Worm (Caenorhabditis elegans) whole organism, late embryonic: ENCODE measurements around the gene fut-4.

Experiments used
- C08G9.2 ChIP-seq: sonication (generic microtip); optimal IDR thresholded peaks from 2 replicates; lab custom pipeline; 2016; ENCODE audit warnings: mild to moderate bottlenecking, missing genetic modification characterization, moderate library complexity, missing compliant biosample characterization
- C38D4.7 ChIP-seq: fragments of 200-800 bp; sonication (Bioruptor generic); optimal IDR thresholded peaks from 2 replicates; lab custom pipeline; 2018; ENCODE audit warnings: mild to moderate bottlenecking, missing genetic modification characterization, moderate library complexity, missing compliant biosample characterization
- K02D7.2 ChIP-seq: sonication (generic microtip); optimal IDR thresholded peaks from 2 replicates; lab custom pipeline; 2017; ENCODE audit warnings: mild to moderate bottlenecking, missing genetic modification characterization, missing compliant biosample characterization
- K09A11.1 ChIP-seq: sonication (generic microtip); optimal IDR thresholded peaks from 2 replicates; lab custom pipeline; 2017; ENCODE audit warnings: antibody characterized with exemption, mild to moderate bottlenecking, missing genetic modification characterization, missing compliant biosample characterization; ENCODE audit not compliant: insufficient read depth
- ceh-14 ChIP-seq: sonication (generic microtip); optimal IDR thresholded peaks from 2 replicates; lab custom pipeline; 2016; ENCODE audit warnings: missing genotype, missing genetic modification characterization, missing compliant biosample characterization
- ceh-2 ChIP-seq: sonication (generic microtip); optimal IDR thresholded peaks from 2 replicates; lab custom pipeline; 2016; ENCODE audit warnings: missing genotype, missing genetic modification characterization, missing compliant biosample characterization
- ceh-24 ChIP-seq: sonication (generic microtip); optimal IDR thresholded peaks from 2 replicates; lab custom pipeline; 2016; ENCODE audit warnings: mild to moderate bottlenecking, missing genetic modification characterization, missing compliant biosample characterization
- ceh-31 ChIP-seq: sonication (generic microtip); optimal IDR thresholded peaks from 2 replicates; lab custom pipeline; 2016; ENCODE audit warnings: missing genetic modification characterization, missing compliant biosample characterization
- ceh-45 ChIP-seq: fragments of 200-800 bp; sonication (Bioruptor generic); IDR thresholded peaks from 2 replicates; pipeline ENCODE4 v1.3.6; 2022; ENCODE audit warnings: missing genetic modification reagents, missing genetic modification characterization, missing compliant biosample characterization
- ceh-9 ChIP-seq: sonication (generic microtip); optimal IDR thresholded peaks from 2 replicates; lab custom pipeline; 2016; ENCODE audit warnings: mild to moderate bottlenecking, missing genetic modification characterization, inconsistent platforms, missing compliant biosample characterization
- che-1 ChIP-seq: sonication (generic microtip); optimal IDR thresholded peaks from 2 replicates; lab custom pipeline; 2016; ENCODE audit warnings: mild to moderate bottlenecking, missing genetic modification characterization, missing compliant biosample characterization
- dmd-4 ChIP-seq: sonication (generic microtip); optimal IDR thresholded peaks from 2 replicates; lab custom pipeline; 2016; ENCODE audit warnings: borderline replicate concordance, missing genetic modification characterization, missing compliant biosample characterization
- dve-1 ChIP-seq: sonication (generic microtip); optimal IDR thresholded peaks from 2 replicates; lab custom pipeline; 2017; ENCODE audit warnings: antibody characterized with exemption, mild to moderate bottlenecking, missing genetic modification characterization, missing compliant biosample characterization
- elt-2 ChIP-seq: sonication (generic microtip); optimal IDR thresholded peaks from 2 replicates; lab custom pipeline; 2016; ENCODE audit warnings: missing genetic modification reagents, missing genetic modification characterization, missing compliant biosample characterization
- elt-4 ChIP-seq: sonication (generic microtip); optimal IDR thresholded peaks from 2 replicates; lab custom pipeline; 2016; ENCODE audit warnings: missing genetic modification characterization, missing compliant biosample characterization
- fax-1 ChIP-seq: sonication (generic microtip); optimal IDR thresholded peaks from 2 replicates; lab custom pipeline; 2016; ENCODE audit warnings: missing genotype, missing genetic modification characterization, missing compliant biosample characterization
- fkh-6 ChIP-seq: sonication (generic microtip); optimal IDR thresholded peaks from 2 replicates; lab custom pipeline; 2016; ENCODE audit warnings: missing genetic modification characterization, missing compliant biosample characterization
- hlh-6 ChIP-seq: sonication (generic microtip); optimal IDR thresholded peaks from 2 replicates; lab custom pipeline; 2016; ENCODE audit warnings: missing genotype, missing genetic modification characterization, missing compliant biosample characterization
- hlh-8 ChIP-seq: sonication (generic microtip); optimal IDR thresholded peaks from 2 replicates; lab custom pipeline; 2016; ENCODE audit warnings: missing genotype, missing genetic modification characterization, missing compliant biosample characterization
- madf-2 ChIP-seq: sonication (generic microtip); optimal IDR thresholded peaks from 2 replicates; lab custom pipeline; 2017; ENCODE audit warnings: missing genetic modification characterization, missing compliant biosample characterization
- nfya-1 ChIP-seq: sonication (generic microtip); optimal IDR thresholded peaks from 2 replicates; lab custom pipeline; 2017; ENCODE audit warnings: missing genetic modification characterization, mild to moderate bottlenecking, missing compliant biosample characterization, antibody characterized with exemption, moderate library complexity
- nhr-232 ChIP-seq: sonication (generic microtip); optimal IDR thresholded peaks from 2 replicates; lab custom pipeline; 2016; ENCODE audit warnings: missing genetic modification characterization, missing compliant biosample characterization
- npax-4 ChIP-seq: sonication (generic microtip); optimal IDR thresholded peaks from 2 replicates; lab custom pipeline; 2016; ENCODE audit warnings: missing genetic modification characterization, missing compliant biosample characterization
- odd-2 ChIP-seq: sonication (generic microtip); optimal IDR thresholded peaks from 2 replicates; lab custom pipeline; 2017; ENCODE audit warnings: antibody characterized with exemption, mild to moderate bottlenecking, missing genetic modification characterization, missing compliant biosample characterization
- pag-3 ChIP-seq: sonication (generic microtip); optimal IDR thresholded peaks from 2 replicates; lab custom pipeline; 2016; ENCODE audit warnings: missing compliant biosample characterization, missing genetic modification characterization, borderline replicate concordance
- pha-2 ChIP-seq: sonication (generic microtip); optimal IDR thresholded peaks from 2 replicates; lab custom pipeline; 2017; ENCODE audit warnings: mild to moderate bottlenecking, missing genetic modification characterization, missing compliant biosample characterization
- ref-2 ChIP-seq: sonication (generic microtip); optimal IDR thresholded peaks from 2 replicates; lab custom pipeline; 2016; ENCODE audit warnings: missing genetic modification characterization, missing compliant biosample characterization
- rnt-1 ChIP-seq: sonication (generic microtip); optimal IDR thresholded peaks from 2 replicates; lab custom pipeline; 2016; ENCODE audit warnings: missing genetic modification characterization, missing compliant biosample characterization
- sdc-2 ChIP-seq: sonication (generic microtip); optimal IDR thresholded peaks from 2 replicates; lab custom pipeline; 2016; ENCODE audit warnings: missing genotype, missing genetic modification characterization, missing compliant biosample characterization
- sox-4 ChIP-seq: sonication (generic microtip); optimal IDR thresholded peaks from 2 replicates; lab custom pipeline; 2017; ENCODE audit warnings: mild to moderate bottlenecking, missing genetic modification characterization, inconsistent platforms, missing compliant biosample characterization
- ttx-3 ChIP-seq: sonication (generic microtip); optimal IDR thresholded peaks from 2 replicates; lab custom pipeline; 2016; ENCODE audit warnings: missing genetic modification reagents, missing genetic modification characterization, missing compliant biosample characterization
- unc-55 ChIP-seq: sonication (generic microtip); optimal IDR thresholded peaks from 2 replicates; lab custom pipeline; 2017; ENCODE audit warnings: missing biosample characterization, missing genetic modification reagents, missing genetic modification characterization
- unc-86 ChIP-seq: sonication (generic microtip); optimal IDR thresholded peaks from 2 replicates; lab custom pipeline; 2016; ENCODE audit warnings: missing genetic modification characterization, missing compliant biosample characterization
- ztf-16 ChIP-seq: sonication (generic microtip); optimal IDR thresholded peaks from 2 replicates; lab custom pipeline; 2017; ENCODE audit warnings: missing genetic modification characterization, missing compliant biosample characterization

fut-4 gene

ce11 chrII:2866541-2867124, 44.3 kb upstream of the fut-4 start, which contains the start of the genes Y110A2AL.9 and Y110A2AL.3:
Gene Y110A2AL.9, minus strand, starts transcription at chrII:2866641.
Gene Y110A2AL.3, plus strand, starts transcription at chrII:2867074.
- TF ChIP-seq hlh-8 (tag; lab: Kevin White, UChicago) (no peak), ceh-14 (tag; lab: Kevin White, UChicago) (no peak), ref-2 (tag; lab: Kevin White, UChicago) (no peak), K09A11.1 (tag; lab: Kevin White, UChicago) (no peak), ceh-24 (tag; lab: Kevin White, UChicago) (no peak), nhr-232 (tag; lab: Kevin White, UChicago) (no peak), sdc-2 (tag; lab: Kevin White, UChicago) (no peak), ztf-16 (tag; lab: Kevin White, UChicago) (no peak), pha-2 (tag; lab: Kevin White, UChicago) (no peak), ceh-31 (tag; lab: Kevin White, UChicago) (no peak), hlh-6 (tag; lab: Kevin White, UChicago) (no peak), che-1 (tag; lab: Kevin White, UChicago) (no peak), sox-4 (no peak)

- no peak for TF ChIP-seq nhr-232 (tag; lab: Kevin White, UChicago)
- TF ChIP-seq elt-2 (tag; lab: Kevin White, UChicago) = no peak
- no peak for TF ChIP-seq pag-3 (tag; lab: Kevin White, UChicago)
- no peak for TF ChIP-seq fax-1
- TF ChIP-seq pha-2 (tag; lab: Kevin White, UChicago) = no peak
- no peak for TF ChIP-seq K02D7.2
These were observed 43.0 kb upstream of the fut-4 start for ce11 chrII:2865355-2865754.

DNA sequence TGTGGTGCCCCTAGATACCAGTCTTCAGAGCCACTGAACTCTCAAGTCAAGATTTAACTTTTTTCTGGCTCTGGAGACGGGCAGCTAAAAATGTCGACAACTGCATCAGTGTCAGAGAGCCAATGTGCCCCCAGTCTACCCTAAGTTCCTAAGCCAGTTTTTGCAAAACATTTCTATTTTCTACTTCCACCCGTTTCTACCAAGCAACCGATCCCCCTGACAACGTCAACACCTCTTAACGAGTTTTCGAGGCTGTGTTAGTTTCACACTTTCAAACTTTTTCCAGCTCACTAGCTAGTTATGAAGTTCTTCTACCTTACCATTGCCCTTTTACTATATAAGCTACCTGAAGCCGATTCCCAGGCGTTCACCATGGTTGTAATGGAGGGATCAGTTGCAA, 41.9 kb upstream of the fut-4 start, which contains the start of gene Y110A2AL.5:
Y110A2AL.5 (plus strand) TSS at position 301 of the 400 bp plus-strand sequence.
- TF ChIP-seq unc-55 (GFP tag; lab: Kevin White, UChicago) (no peak), C08G9.2 (no peak), nhr-232 (tag; lab: Kevin White, UChicago) (no peak), ceh-31 (tag; lab: Kevin White, UChicago) (no peak), madf-2 (tag; lab: Kevin White, UChicago) (no peak), pag-3 (tag; lab: Kevin White, UChicago) (no peak), ceh-2 (tag; lab: Kevin White, UChicago) (no peak), ceh-45 (no peak), ttx-3 (tag; lab: Kevin White, UChicago) (no peak), K09A11.1 (tag; lab: Kevin White, UChicago) (no peak), dmd-4 (tag; lab: Kevin White, UChicago) (no peak), hlh-8 (tag; lab: Kevin White, UChicago) (no peak), hlh-6 (tag; lab: Kevin White, UChicago) (no peak), unc-86 (tag; lab: Kevin White, UChicago) (no peak), C38D4.7 (GFP tag; lab: Kevin White, UChicago) (no peak), sox-4 (no peak), K02D7.2 (no peak), odd-2 (no peak)

ce11 chrII:2862557-2863035, 40.3 kb upstream of the fut-4 start:
- no peak for TF ChIP-seq madf-2 (tag; lab: Kevin White, UChicago)
- peak; percentile 65 for TF ChIP-seq dve-1 (tag; lab: Kevin White, UChicago)
- no peak for TF ChIP-seq npax-4 (tag; lab: Kevin White, UChicago)

DNA sequence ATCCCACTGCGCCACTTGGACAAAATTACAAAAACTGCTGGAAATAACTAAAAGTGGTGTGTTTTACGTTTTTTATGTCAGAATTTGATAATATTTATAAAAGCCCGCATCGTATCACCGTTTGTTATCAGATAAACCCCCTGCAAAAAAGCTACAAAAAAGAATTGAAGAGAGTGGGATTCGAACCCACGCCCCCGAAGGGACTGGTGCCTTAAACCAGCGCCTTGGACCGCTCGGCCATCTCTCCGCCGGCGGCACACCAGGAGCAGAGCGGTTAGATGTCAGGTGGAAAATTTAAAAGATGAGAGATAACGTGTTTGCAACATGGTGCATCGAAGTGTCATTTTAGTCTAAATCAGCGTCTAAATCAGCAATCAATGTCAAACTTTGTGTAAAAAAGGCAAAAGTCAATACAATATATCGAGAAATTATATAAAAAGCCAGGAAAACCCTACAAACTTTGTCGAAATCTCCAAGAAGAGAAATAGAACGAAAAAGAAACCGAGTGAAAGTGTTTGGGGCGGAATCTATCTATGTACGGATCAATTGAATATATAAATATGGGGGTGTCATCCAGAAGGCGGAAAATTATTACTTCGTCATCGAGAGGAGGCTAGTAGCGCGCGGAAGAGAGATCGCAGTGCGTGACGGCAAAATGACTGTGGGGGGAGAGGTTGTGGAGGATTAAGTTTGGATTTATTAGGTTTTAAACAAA, 39.2 kb upstream of the fut-4 start:
- no peak for TF ChIP-seq elt-4 (tag; lab: Kevin White, UChicago)
- no peak for TF ChIP-seq nhr-232 (tag; lab: Kevin White, UChicago)
- TF ChIP-seq odd-2 = no peak
- TF ChIP-seq ceh-31 (tag; lab: Kevin White, UChicago) = no peak
- TF ChIP-seq rnt-1 (tag; lab: Kevin White, UChicago) = no peak
- no peak for TF ChIP-seq nfya-1
- TF ChIP-seq fkh-6 = no peak
- no peak for TF ChIP-seq ceh-9 (tag; lab: Kevin White, UChicago)
- no peak for TF ChIP-seq ref-2 (tag; lab: Kevin White, UChicago)
- no peak for TF ChIP-seq pag-3 (tag; lab: Kevin White, UChicago)
- TF ChIP-seq, all 69 proteins: peak for 0
